Worm (Caenorhabditis elegans) whole organism, young adult: ENCODE results near the gene oma-1.

Experiments
- F33H1.4 ChIP-seq: fragments of 200-800 bp; sonication (Bioruptor generic); IDR thresholded peaks from 2 replicates; pipeline ENCODE4 v1.3.6; 2022; ENCODE audit warnings: missing genetic modification reagents, missing genetic modification characterization, missing compliant biosample characterization
- ets-4 ChIP-seq: fragments of 200-800 bp; sonication (Bioruptor generic); optimal IDR thresholded peaks from 2 replicates; lab custom pipeline; 2018; ENCODE audit warnings: mild to moderate bottlenecking, missing genetic modification characterization, missing compliant biosample characterization
- hsf-1 ChIP-seq: fragments of 200-800 bp; sonication (Bioruptor generic); IDR thresholded peaks from 2 replicates; pipeline ENCODE4 v1.3.6; 2022; ENCODE audit warnings: missing genetic modification reagents, missing genetic modification characterization, missing compliant biosample characterization
- lin-54 ChIP-seq: fragments of 200-800 bp; sonication (Bioruptor generic); optimal IDR thresholded peaks from 2 replicates; lab custom pipeline; 2018; ENCODE audit warnings: mild to moderate bottlenecking, missing genetic modification characterization, missing compliant biosample characterization
- pha-4 ChIP-seq: fragments of 150-350 bp; sonication (generic microtip); optimal IDR thresholded peaks from 2 replicates; lab custom pipeline; 2014; ENCODE audit warnings: missing biosample characterization, missing genetic modification reagents, missing genetic modification characterization
- tbx-9 ChIP-seq: sonication (generic microtip); optimal IDR thresholded peaks from 2 replicates; lab custom pipeline; 2016; ENCODE audit warnings: borderline replicate concordance, missing genetic modification characterization, inconsistent platforms, missing compliant biosample characterization
- xnd-1 ChIP-seq: sonication (generic microtip); optimal IDR thresholded peaks from 2 replicates; lab custom pipeline; 2016; ENCODE audit warnings: missing genotype, missing genetic modification reagents, missing genetic modification characterization, missing compliant biosample characterization
- ztf-25 ChIP-seq: fragments of 200-800 bp; sonication (Bioruptor generic); IDR thresholded peaks from 2 replicates; pipeline ENCODE4 v1.3.6; 2022; ENCODE audit warnings: missing genetic modification reagents, missing genetic modification characterization, missing compliant biosample characterization

ce11 chrIV:8848983-8849382, 39.8 kb upstream of the oma-1 start:
- TF ChIP-seq lin-54 (no peak), pha-4 (no peak), hsf-1 (no peak), tbx-9 (tag; lab: Kevin White, UChicago) (no peak), F33H1.4 (GFP tag; lab: Robert Waterston, UW) (no peak), xnd-1 (no peak), ztf-25 (GFP tag; lab: Robert Waterston, UW) (no peak), ets-4 (no peak)
